Worm (Caenorhabditis elegans) whole organism, L3 larva: ENCODE data around the gene Y82E9BL.12.

Experiments
- ZK546.5 ChIP-seq: sonication (generic microtip); optimal IDR thresholded peaks from 2 replicates; lab custom pipeline; 2017; ENCODE audit warnings: missing biosample characterization, missing genetic modification characterization
- egl-27 ChIP-seq: sonication (generic microtip); optimal IDR thresholded peaks from 4 replicates; lab custom pipeline; 2017; ENCODE audit warnings: missing biosample characterization, missing genetic modification reagents, missing genetic modification characterization
- egl-5 ChIP-seq: fragments of 150-350 bp; optimal IDR thresholded peaks from 2 replicates; lab custom pipeline; 2017; ENCODE audit warnings: missing biosample characterization, missing genetic modification reagents, missing genetic modification characterization, inconsistent platforms
- nfya-1 ChIP-seq: sonication (generic microtip); optimal IDR thresholded peaks from 2 replicates; lab custom pipeline; 2017; ENCODE audit warnings: missing genetic modification characterization, mild to moderate bottlenecking, missing compliant biosample characterization, antibody characterized with exemption, moderate library complexity; ENCODE audit not compliant: insufficient read depth
- nhr-28 ChIP-seq: fragments of 150-350 bp; optimal IDR thresholded peaks from 2 replicates; lab custom pipeline; 2014; ENCODE audit warnings: missing biosample characterization, missing genetic modification characterization
- nhr-43 ChIP-seq: sonication (generic microtip); optimal IDR thresholded peaks from 2 replicates; lab custom pipeline; 2016; ENCODE audit warnings: mild to moderate bottlenecking, missing genetic modification characterization, missing compliant biosample characterization; ENCODE audit not compliant: poor library complexity, severe bottlenecking
- nhr-76 ChIP-seq: fragments of 150-350 bp; sonication (generic microtip); optimal IDR thresholded peaks from 5 replicates; lab custom pipeline; 2014; ENCODE audit warnings: missing biosample characterization, missing genetic modification characterization
- nhr-77 ChIP-seq: fragments of 150-350 bp; optimal IDR thresholded peaks from 2 replicates; lab custom pipeline; 2014; ENCODE audit warnings: missing biosample characterization, missing genetic modification characterization
- snpc-4 ChIP-seq: fragments of 150-350 bp; optimal IDR thresholded peaks from 2 replicates; lab custom pipeline; 2014; ENCODE audit warnings: missing biosample characterization, missing genetic modification characterization
- ztf-11 ChIP-seq: fragments of 150-350 bp; optimal IDR thresholded peaks from 2 replicates; lab custom pipeline; 2014; ENCODE audit warnings: missing biosample characterization, missing genetic modification characterization

DNA sequence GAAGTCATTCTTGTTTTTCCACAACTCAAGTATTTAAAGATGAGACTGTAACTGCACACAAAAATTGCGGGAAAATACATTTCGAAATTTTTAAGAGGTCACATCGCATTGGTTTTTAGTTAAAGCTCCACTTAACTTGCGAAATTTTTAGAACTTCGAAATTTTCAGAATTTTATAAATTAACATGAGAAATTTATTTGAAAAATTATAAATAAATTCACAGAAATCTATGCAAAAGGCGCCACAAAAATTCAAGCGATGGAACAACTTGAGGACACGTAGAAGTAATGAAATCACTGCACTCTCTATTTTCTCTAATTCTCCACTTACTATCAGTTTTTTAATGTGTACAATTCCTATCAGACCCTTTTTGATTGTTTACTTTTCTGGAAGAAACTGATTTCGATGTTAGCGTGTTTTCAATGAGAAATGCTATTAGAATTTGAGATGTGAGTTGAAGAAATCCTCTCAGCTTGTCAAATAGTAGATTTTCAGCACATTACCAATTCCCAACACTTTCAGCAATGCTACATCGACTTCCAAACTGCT is 37.5 kb upstream of the Y82E9BL.12 start, which contains the start of gene fbxa-31:
- TF ChIP-seq nhr-28 (tag; lab: Kevin White, UChicago) (no peak), ZK546.5 (no peak), egl-27 (tag; lab: Kevin White, UChicago) (no peak), nhr-77 (tag; lab: Kevin White, UChicago) (no peak), snpc-4 (tag; lab: Kevin White, UChicago) (no peak), egl-5 (tag; lab: Kevin White, UChicago) (no peak), nhr-43 (no peak), nfya-1 (tag; lab: Kevin White, UChicago) (no peak), ztf-11 (tag; lab: Kevin White, UChicago) (no peak), nhr-76 (no peak)
